Worm (Caenorhabditis elegans) whole organism, early embryonic: ENCODE results near the gene C54F6.17.
"Not testable (repeated sequence)": the region's sequence is repeated elsewhere in the genome, so short reads cannot be mapped to it uniquely, and the experiment has no call there.

Source experiments
- B0310.2 ChIP-seq: sonication (generic microtip); optimal IDR thresholded peaks from 2 replicates; lab custom pipeline; 2016; ENCODE audit warnings: mild to moderate bottlenecking, missing genetic modification characterization, missing compliant biosample characterization
- F13C5.2 ChIP-seq: sonication (generic microtip); optimal IDR thresholded peaks from 2 replicates; lab custom pipeline; 2017; ENCODE audit warnings: mild to moderate bottlenecking, missing genetic modification characterization, inconsistent platforms, missing compliant biosample characterization
- aly-1 ChIP-seq: sonication (generic microtip); optimal IDR thresholded peaks from 2 replicates; lab custom pipeline; 2016; ENCODE audit warnings: missing genetic modification characterization, missing compliant biosample characterization
- ama-1 ChIP-seq: fragments of 150-350 bp; optimal IDR thresholded peaks from 2 replicates; lab custom pipeline; 2014
- ceh-13 ChIP-seq: fragments of 200-800 bp; sonication (Bioruptor generic); optimal IDR thresholded peaks from 2 replicates; lab custom pipeline; 2018; ENCODE audit warnings: mild to moderate bottlenecking, missing genetic modification characterization, missing compliant biosample characterization
- ceh-36 ChIP-seq: sonication (generic microtip); optimal IDR thresholded peaks from 2 replicates; lab custom pipeline; 2016; ENCODE audit warnings: missing genetic modification characterization, inconsistent platforms, missing compliant biosample characterization
- ets-7 ChIP-seq: sonication (generic microtip); optimal IDR thresholded peaks from 2 replicates; lab custom pipeline; 2016; ENCODE audit warnings: missing genotype, missing genetic modification characterization, missing compliant biosample characterization
- flt-1 ChIP-seq: fragments of 200-800 bp; sonication (Bioruptor generic); IDR thresholded peaks from 2 replicates; pipeline ENCODE4 v1.3.6; 2022; ENCODE audit warnings: missing genetic modification characterization, missing compliant biosample characterization
- hmbx-1 ChIP-seq: sonication (generic microtip); optimal IDR thresholded peaks from 2 replicates; lab custom pipeline; 2016; ENCODE audit warnings: mild to moderate bottlenecking, missing genetic modification characterization, missing compliant biosample characterization
- hmg-4 ChIP-seq: fragments of 200-800 bp; sonication (Bioruptor generic); optimal IDR thresholded peaks from 2 replicates; lab custom pipeline; 2018; ENCODE audit warnings: mild to moderate bottlenecking, missing genetic modification characterization, missing compliant biosample characterization
- hnd-1 ChIP-seq: sonication (generic microtip); optimal IDR thresholded peaks from 2 replicates; lab custom pipeline; 2016; ENCODE audit warnings: missing genetic modification characterization, missing compliant biosample characterization
- scrt-1 ChIP-seq: fragments of 200-800 bp; sonication (Bioruptor generic); IDR thresholded peaks from 2 replicates; pipeline ENCODE4 v1.3.6; 2022; ENCODE audit warnings: missing genetic modification characterization, missing compliant biosample characterization
- sea-1 ChIP-seq: fragments of 200-800 bp; sonication (Bioruptor generic); conservative IDR thresholded peaks from 2 replicates; pipeline ENCODE4 v1.3.6; 2022; ENCODE audit warnings: missing genetic modification characterization, missing compliant biosample characterization
- tbx-11 ChIP-seq: fragments of 200-800 bp; sonication (Bioruptor generic); IDR thresholded peaks from 2 replicates; pipeline ENCODE4 v1.3.6; 2022; ENCODE audit warnings: missing genetic modification characterization, missing compliant biosample characterization
- tbx-37 ChIP-seq: fragments of 200-800 bp; sonication (Bioruptor generic); conservative IDR thresholded peaks from 2 replicates; pipeline ENCODE4 v1.3.6; 2022; ENCODE audit warnings: missing genetic modification reagents, missing genetic modification characterization, missing compliant biosample characterization
- tra-4 ChIP-seq: sonication (generic microtip); optimal IDR thresholded peaks from 2 replicates; lab custom pipeline; 2017; ENCODE audit warnings: missing genetic modification characterization, missing compliant biosample characterization

Gene C54F6.17

DNA sequence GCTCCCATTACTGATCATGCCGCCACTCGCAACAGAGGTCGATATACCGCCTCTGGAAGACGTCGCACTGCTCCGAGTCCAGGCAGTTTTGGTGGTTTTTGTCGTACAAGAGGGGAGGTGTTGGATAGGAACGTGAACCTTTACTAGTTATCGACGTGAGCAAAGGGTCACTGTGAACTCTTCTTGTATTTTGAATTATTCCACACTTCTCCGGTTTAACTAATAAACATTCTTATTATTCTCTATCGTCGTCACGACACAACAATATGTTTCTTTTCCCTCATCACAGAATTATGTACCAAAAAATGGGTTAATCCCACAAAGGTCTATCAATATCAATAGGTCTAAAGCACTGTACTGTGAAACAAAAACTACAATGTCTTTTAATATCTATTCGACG, 15.8 kb upstream of the C54F6.17 start, which contains the start of gene nhr-171:
nhr-171 (plus strand) TSS at position 301 of the 400 bp plus-strand sequence.
- TF ChIP-seq hmg-4; ets-7 (tag; lab: Kevin White, UChicago); sea-1 (GFP tag; lab: Robert Waterston, UW): not testable (repeated sequence)

DNA sequence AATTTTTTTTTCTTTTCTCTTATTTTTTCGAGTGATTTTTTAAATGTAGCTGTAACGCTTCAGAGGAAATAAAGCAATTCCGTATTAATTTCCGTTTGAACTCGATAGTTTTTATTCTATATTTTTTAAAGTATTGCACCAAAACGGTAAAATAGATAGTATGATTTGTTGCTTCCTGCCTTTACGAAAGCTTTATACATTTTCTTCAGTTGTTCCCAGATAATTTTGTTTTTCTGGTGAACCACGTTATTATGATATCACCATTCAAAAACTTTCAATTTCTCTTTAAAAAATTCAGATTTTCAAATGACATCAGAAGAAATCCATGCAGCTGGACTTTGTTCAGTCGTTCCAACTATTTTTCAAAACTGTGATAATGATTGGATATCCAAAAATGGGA, 12.3 kb upstream of the C54F6.17 start, which contains the start of gene srb-18:
srb-18 (plus strand) TSS at position 301 of the 400 bp plus-strand sequence.
- TF ChIP-seq tra-4 (tag; lab: Kevin White, UChicago): no peak
- no peak for TF ChIP-seq F13C5.2 (tag; lab: Kevin White, UChicago)
- no peak for TF ChIP-seq hmbx-1 (tag; lab: Kevin White, UChicago)

DNA sequence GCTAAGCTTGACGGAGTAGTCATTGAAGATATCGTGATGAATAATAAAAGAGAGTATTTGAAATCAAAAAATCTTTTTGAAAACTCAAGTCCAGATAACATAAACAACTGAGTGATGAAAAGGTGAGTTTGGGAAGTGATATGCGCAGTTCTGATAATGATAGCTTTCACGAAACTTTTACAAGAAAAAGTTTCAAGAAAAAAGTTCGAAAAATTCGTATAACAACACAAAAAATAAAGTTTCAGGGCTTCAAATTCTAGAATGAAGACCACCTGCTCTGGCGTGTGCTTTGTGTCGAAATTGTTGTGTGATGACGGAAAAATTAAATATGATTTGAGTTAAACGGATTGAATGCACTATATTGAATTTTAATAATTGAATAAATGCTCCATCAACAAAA, 7.2 kb upstream of the C54F6.17 start, which contains the start of gene srb-19:
srb-19 (minus strand) TSS at position 101 of the 400 bp plus-strand sequence.
- TF ChIP-seq B0310.2 (tag; lab: Kevin White, UChicago): no peak

DNA sequence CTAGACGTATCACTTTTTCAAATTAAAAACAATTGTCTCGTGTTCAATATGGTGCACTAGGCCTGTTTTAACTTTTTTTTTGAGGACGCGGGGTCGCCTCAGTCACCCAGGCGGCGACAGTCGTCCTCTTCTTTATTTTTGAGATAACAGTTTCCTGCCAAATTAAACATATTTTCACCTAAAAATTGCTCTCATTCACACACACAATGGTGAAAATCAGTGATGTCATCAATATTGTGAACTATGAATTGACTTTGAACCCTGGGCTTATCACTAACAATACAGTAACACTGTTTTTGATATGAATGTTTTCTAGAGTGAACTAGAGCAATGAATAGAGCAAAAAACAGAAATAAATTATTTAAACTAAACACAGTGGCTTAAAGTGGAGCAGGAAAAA, 5.9 kb upstream of the C54F6.17 start:
- TF ChIP-seq tbx-11: no peak
- TF ChIP-seq tbx-37 (GFP tag; lab: Robert Waterston, UW): no peak
- no peak for TF ChIP-seq aly-1
- no peak for TF ChIP-seq F13C5.2 (tag; lab: Kevin White, UChicago)
- TF ChIP-seq scrt-1 (GFP tag; lab: Robert Waterston, UW): no peak
- TF ChIP-seq ama-1: no peak
- no peak for TF ChIP-seq hnd-1 (tag; lab: Kevin White, UChicago)
- TF ChIP-seq B0310.2 (tag; lab: Kevin White, UChicago): no peak
- no peak for TF ChIP-seq ceh-36
- no peak for TF ChIP-seq ets-7 (tag; lab: Kevin White, UChicago)
- TF ChIP-seq flt-1: no peak
- TF ChIP-seq sea-1 (GFP tag; lab: Robert Waterston, UW): no peak
- TF ChIP-seq tra-4 (tag; lab: Kevin White, UChicago): no peak
- TF ChIP-seq ceh-13 (GFP tag; lab: Kevin White, UChicago): no peak

DNA sequence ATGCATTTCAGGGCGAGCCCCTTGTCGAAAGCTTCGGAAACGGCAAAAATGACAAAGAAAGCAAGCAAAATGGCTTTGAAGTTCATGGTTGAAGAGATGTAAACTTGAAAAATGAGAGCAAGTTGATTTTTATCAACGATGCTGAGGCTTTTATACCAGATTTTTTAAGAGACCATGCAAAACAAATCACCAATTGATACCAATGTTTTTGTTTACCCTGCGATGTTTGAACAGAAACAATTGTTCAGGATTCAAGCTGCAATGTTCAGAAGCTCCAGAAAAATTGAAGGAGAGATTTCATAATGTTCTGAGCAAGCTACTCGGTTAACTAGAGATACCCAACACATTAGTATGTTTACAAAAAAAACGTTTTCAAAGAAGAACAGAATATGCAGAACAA, 5.0 kb upstream of the C54F6.17 start, which contains the start of gene C54F6.15:
C54F6.15 (minus strand) TSS at position 101 of the 400 bp plus-strand sequence.
- TF ChIP-seq flt-1: no peak
- TF ChIP-seq hmg-4: no peak
- no peak for TF ChIP-seq B0310.2 (tag; lab: Kevin White, UChicago)
- TF ChIP-seq sea-1 (GFP tag; lab: Robert Waterston, UW): no peak
- no peak for TF ChIP-seq tra-4 (tag; lab: Kevin White, UChicago)
- no peak for TF ChIP-seq F13C5.2 (tag; lab: Kevin White, UChicago)
- no peak for TF ChIP-seq hnd-1 (tag; lab: Kevin White, UChicago)
- no peak for TF ChIP-seq aly-1
- TF ChIP-seq hmbx-1 (tag; lab: Kevin White, UChicago): no peak
- TF ChIP-seq ceh-36: no peak
- no peak for TF ChIP-seq scrt-1 (GFP tag; lab: Robert Waterston, UW)
- TF ChIP-seq ets-7 (tag; lab: Kevin White, UChicago): no peak

DNA sequence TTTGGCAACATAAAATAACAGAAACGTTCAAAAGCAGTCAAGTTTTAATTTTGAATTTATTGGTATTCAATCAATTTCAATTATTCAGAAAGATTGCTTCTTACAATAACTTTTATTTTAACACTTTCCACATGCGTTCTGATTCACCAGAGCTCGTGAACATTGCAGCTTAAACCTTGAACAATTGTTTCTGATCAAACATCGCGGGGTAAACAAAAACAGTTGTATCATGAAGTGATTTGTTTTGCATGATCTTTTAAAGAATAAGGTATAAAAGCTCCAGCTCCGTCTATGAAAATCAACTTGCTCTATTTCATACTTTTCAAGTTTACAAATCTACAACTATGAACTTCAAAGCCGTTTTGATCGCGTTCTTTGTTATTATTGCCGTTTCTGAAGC, 3.9 kb upstream of the C54F6.17 start, which contains the start of gene C54F6.6:
C54F6.6 (plus strand) TSS at position 301 of the 400 bp plus-strand sequence.
- TF ChIP-seq sea-1 (GFP tag; lab: Robert Waterston, UW): no peak
- TF ChIP-seq hmg-4: no peak
- TF ChIP-seq ceh-36: no peak
- TF ChIP-seq ets-7 (tag; lab: Kevin White, UChicago): no peak
- TF ChIP-seq ceh-13 (GFP tag; lab: Kevin White, UChicago): no peak
- no peak for TF ChIP-seq aly-1
- no peak for TF ChIP-seq F13C5.2 (tag; lab: Kevin White, UChicago)
- TF ChIP-seq hnd-1 (tag; lab: Kevin White, UChicago): no peak

DNA sequence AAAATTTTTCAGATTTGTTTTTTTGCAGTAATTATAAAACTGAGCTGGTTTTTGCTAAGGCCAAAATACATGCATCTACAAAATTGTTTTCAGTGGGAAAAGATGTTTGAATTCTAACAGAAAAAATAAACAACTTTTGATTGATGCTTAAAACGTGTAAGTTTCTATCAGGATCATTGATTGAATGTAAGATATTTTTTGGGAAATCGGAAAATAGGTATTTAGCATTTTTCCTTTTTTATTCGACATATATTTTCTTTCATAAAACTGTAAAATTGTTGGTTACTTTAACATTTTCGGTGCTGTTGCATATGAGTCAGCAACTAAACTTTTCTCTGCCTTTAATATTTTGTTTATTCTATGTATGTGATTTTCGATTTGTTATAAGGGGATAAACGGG, 2.8 kb upstream of the C54F6.17 start, which contains the start of gene C54F6.20:
C54F6.20 (plus strand) TSS at position 301 of the 400 bp plus-strand sequence.
- TF ChIP-seq ceh-13 (GFP tag; lab: Kevin White, UChicago) (no peak), tra-4 (tag; lab: Kevin White, UChicago) (no peak), ets-7 (tag; lab: Kevin White, UChicago) (no peak), hmg-4 (no peak)

DNA sequence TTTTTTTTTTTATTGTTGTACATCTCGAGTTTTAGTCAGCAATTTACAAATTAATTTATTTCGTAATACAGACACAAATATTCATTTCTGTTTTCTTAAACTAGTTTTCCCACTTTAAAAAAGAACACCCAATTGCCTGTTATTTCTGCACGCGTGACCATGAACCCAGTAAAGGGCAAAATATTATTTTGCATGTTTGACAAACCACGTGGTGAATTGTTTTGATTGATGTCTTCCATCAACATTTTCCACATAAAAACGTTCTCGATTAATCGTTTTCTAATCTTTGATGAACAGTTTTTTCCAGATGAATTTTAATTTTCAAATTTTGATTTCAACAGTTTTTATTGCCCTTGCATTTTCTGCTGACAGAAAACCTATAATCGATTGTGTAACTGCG, 1.6 kb upstream of the C54F6.17 start, which contains the start of gene C54F6.18:
C54F6.18 (plus strand) TSS at position 301 of the 400 bp plus-strand sequence.
- no peak for TF ChIP-seq sea-1 (GFP tag; lab: Robert Waterston, UW)
- no peak for TF ChIP-seq ceh-36
- TF ChIP-seq flt-1: no peak
- no peak for TF ChIP-seq B0310.2 (tag; lab: Kevin White, UChicago)
- TF ChIP-seq scrt-1 (GFP tag; lab: Robert Waterston, UW): no peak
- no peak for TF ChIP-seq ama-1
- no peak for TF ChIP-seq hnd-1 (tag; lab: Kevin White, UChicago)
- no peak for TF ChIP-seq hmbx-1 (tag; lab: Kevin White, UChicago)
- no peak for TF ChIP-seq F13C5.2 (tag; lab: Kevin White, UChicago)

DNA sequence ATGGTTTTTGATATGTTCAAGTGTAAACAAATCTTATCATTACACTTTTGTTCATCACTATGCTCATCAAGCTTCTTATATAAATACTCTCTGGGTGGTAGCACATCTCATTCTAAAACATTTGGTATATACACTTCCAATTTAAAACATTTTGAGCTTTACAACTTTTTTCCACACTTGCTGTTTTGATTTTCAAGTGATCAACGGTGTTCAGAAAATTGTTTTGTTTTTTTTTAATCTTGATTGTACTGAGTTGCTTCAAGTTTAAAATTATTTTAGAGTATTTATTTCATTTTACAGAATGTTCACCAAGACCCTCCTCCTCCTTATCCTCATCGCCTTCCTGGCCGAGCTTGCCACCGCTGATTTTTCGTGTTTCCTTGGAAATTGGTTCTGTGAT, 1.6 kb downstream of the C54F6.17 start, which contains the start of gene C54F6.5:
C54F6.5 (plus strand) TSS at position 301 of the 400 bp plus-strand sequence.
- TF ChIP-seq ceh-13 (GFP tag; lab: Kevin White, UChicago) (no peak), F13C5.2 (tag; lab: Kevin White, UChicago) (no peak), ceh-36 (no peak), ets-7 (tag; lab: Kevin White, UChicago) (no peak), tbx-37 (GFP tag; lab: Robert Waterston, UW) (no peak), B0310.2 (tag; lab: Kevin White, UChicago) (no peak), hmbx-1 (tag; lab: Kevin White, UChicago) (no peak), hmg-4 (no peak), sea-1 (GFP tag; lab: Robert Waterston, UW) (no peak), aly-1 (no peak), tbx-11 (no peak), scrt-1 (GFP tag; lab: Robert Waterston, UW) (no peak), tra-4 (tag; lab: Kevin White, UChicago) (no peak), hnd-1 (tag; lab: Kevin White, UChicago) (no peak)
